Worm (Caenorhabditis elegans) whole organism, L4/young adult: ENCODE results near the gene str-8.

Source experiments
- W03F9.2 ChIP-seq: fragments of 150-350 bp; optimal IDR thresholded peaks from 2 replicates; lab custom pipeline; 2014; ENCODE audit warnings: missing biosample characterization, missing genetic modification characterization
- dao-5 ChIP-seq: sonication (generic microtip); optimal IDR thresholded peaks from 2 replicates; lab custom pipeline; 2016; ENCODE audit warnings: missing genotype, missing genetic modification characterization, moderate library complexity, missing compliant biosample characterization
- him-1 ChIP-seq: sonication (generic microtip); optimal IDR thresholded peaks from 2 replicates; lab custom pipeline; 2016; ENCODE audit warnings: missing genotype, missing genetic modification reagents, missing genetic modification characterization, missing compliant biosample characterization

- TF ChIP-seq W03F9.2 (no peak), him-1 (tag; lab: Kevin White, UChicago) (no peak), dao-5 (tag; lab: Kevin White, UChicago) (no peak)
Measured at ce11 chrV:15752049-15752448, 2.8 kb upstream of the str-8 start, which contains the start of gene str-43.
